Worm (Caenorhabditis elegans) whole organism, midembryonic: ENCODE data around the gene C52B9.19.

Experiments
- T22C8.4 ChIP-seq: fragments of 200-800 bp; sonication (Bioruptor generic); IDR thresholded peaks from 2 replicates; pipeline ENCODE4 v1.3.6; 2022; ENCODE audit warnings: missing genetic modification characterization, missing compliant biosample characterization
- cog-1 ChIP-seq: sonication (generic microtip); optimal IDR thresholded peaks from 2 replicates; lab custom pipeline; 2016; ENCODE audit warnings: missing genetic modification characterization, missing compliant biosample characterization
- flt-1 ChIP-seq: fragments of 200-800 bp; sonication (Bioruptor generic); IDR thresholded peaks from 2 replicates; pipeline ENCODE4 v1.3.6; 2022; ENCODE audit warnings: missing genetic modification characterization, missing compliant biosample characterization
- klf-2 ChIP-seq: fragments of 200-800 bp; sonication (Bioruptor generic); conservative IDR thresholded peaks from 2 replicates; pipeline ENCODE4 v1.3.6; 2022; ENCODE audit warnings: missing genetic modification reagents, missing genetic modification characterization, missing compliant biosample characterization
- med-1 ChIP-seq: sonication (generic microtip); optimal IDR thresholded peaks from 2 replicates; lab custom pipeline; 2017; ENCODE audit warnings: missing genetic modification characterization, mild to moderate bottlenecking, missing compliant biosample characterization, antibody characterized with exemption, missing genetic modification reagents; ENCODE audit not compliant: insufficient read depth
- ref-1 ChIP-seq: fragments of 200-800 bp; sonication (Bioruptor generic); conservative IDR thresholded peaks from 2 replicates; pipeline ENCODE4 v1.3.6; 2022; ENCODE audit warnings: missing genetic modification reagents, missing genetic modification characterization, missing compliant biosample characterization
- tab-1 ChIP-seq: fragments of 200-800 bp; sonication (Bioruptor generic); IDR thresholded peaks from 2 replicates; pipeline ENCODE4 v1.3.6; 2022; ENCODE audit warnings: missing genetic modification characterization, missing compliant biosample characterization
- ztf-23 ChIP-seq: fragments of 200-800 bp; sonication (Bioruptor generic); IDR thresholded peaks from 2 replicates; pipeline ENCODE4 v1.3.6; 2022; ENCODE audit warnings: missing genetic modification reagents, missing genetic modification characterization, missing compliant biosample characterization
- ztf-29 ChIP-seq: fragments of 200-800 bp; sonication (Bioruptor generic); IDR thresholded peaks from 2 replicates; pipeline ENCODE4 v1.3.6; 2022; ENCODE audit warnings: missing genetic modification reagents, missing genetic modification characterization, missing compliant biosample characterization

ce11 chrX:4238971-4239370, 43.4 kb upstream of the C52B9.19 start:
- TF ChIP-seq flt-1 (GFP tag; lab: Robert Waterston, UW) (no peak), klf-2 (no peak), tab-1 (GFP tag; lab: Robert Waterston, UW) (no peak), ref-1 (no peak), ztf-23 (GFP tag; lab: Robert Waterston, UW) (no peak), cog-1 (tag; lab: Kevin White, UChicago) (no peak), med-1 (GFP tag; lab: Kevin White, UChicago) (no peak), ztf-29 (GFP tag; lab: Robert Waterston, UW) (no peak), T22C8.4 (no peak)
